Comparison of ENCODE assay signal across 1 worm cellular context in the genomic region with DNA sequence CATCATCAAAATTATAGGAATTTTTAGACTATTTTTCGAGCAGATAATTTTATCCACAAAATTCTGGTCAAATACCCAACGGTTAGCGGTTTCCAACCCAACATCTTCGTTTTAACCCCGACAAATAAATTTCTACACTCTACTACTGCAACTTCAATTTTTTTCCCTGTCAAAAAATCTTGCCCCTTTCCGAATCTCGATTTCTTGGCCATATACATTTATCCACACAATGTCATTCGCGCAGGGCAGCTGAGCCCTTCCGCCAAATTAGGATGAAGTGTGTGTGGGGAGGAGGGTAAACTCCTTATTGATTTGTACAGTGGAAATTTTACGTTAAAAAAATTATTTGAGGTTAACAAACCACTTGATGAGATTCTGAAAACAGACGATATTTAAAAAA.
TF ChIP-seq lines count a peak whose summit lies in the region.

No protein-coding gene starts in this region.

TF ChIP-seq in whole organism, L4 larva, 104 proteins besides CTCF, POLR2A, EP300 and RAD21 (continued from another document):
- TF ChIP-seq nhr-41 (GFP tag; IDR thresholded peaks at IDR 0.05; lab: Robert Waterston, UW) = 0 out of 2 replicates have a peak, but pooled peaks have one; percentile 45
- no peak for TF ChIP-seq snpc-1.2 (GFP tag; IDR thresholded peaks at IDR 0.05; lab: Robert Waterston, UW)
- peak; percentile 94 for TF ChIP-seq madf-9 (GFP tag; conservative IDR thresholded peaks at IDR 0.05; lab: Robert Waterston, UW)
- peak; percentile 99 for TF ChIP-seq duxl-1 (tag; optimal IDR thresholded peaks at IDR 0.05; lab: Kevin White, UChicago; ENCODE audit: poor library complexity)
- TF ChIP-seq gei-8 (GFP tag; optimal IDR thresholded peaks at IDR 0.05; lab: Kevin White, UChicago) = no peak
- TF ChIP-seq zip-11 (GFP tag; IDR thresholded peaks at IDR 0.05; lab: Robert Waterston, UW) = peak; percentile 73; the same call in 1 of the 2 replicates
- peak; percentile 94 for TF ChIP-seq ztf-7 (tag; optimal IDR thresholded peaks at IDR 0.05; lab: Kevin White, UChicago)
- TF ChIP-seq attf-4 (tag; optimal IDR thresholded peaks at IDR 0.05; lab: Kevin White, UChicago) = peak; percentile 55
- peak; percentile 95 for TF ChIP-seq nhr-11 (tag; optimal IDR thresholded peaks at IDR 0.05; lab: Kevin White, UChicago)
- peak; percentile 99 for TF ChIP-seq T26A8.4 (GFP tag; IDR thresholded peaks at IDR 0.05; lab: Robert Waterston, UW)
- peak; percentile 99 for TF ChIP-seq dve-1 (tag; optimal IDR thresholded peaks at IDR 0.05; lab: Kevin White, UChicago; ENCODE audit: insufficient read depth)
- TF ChIP-seq tag-97 (GFP tag; IDR thresholded peaks at IDR 0.05; lab: Robert Waterston, UW) = no peak
- TF ChIP-seq daf-16 (GFP tag; optimal IDR thresholded peaks at IDR 0.05; lab: Kevin White, UChicago) = peak; percentile 95 to 97
- peak; percentile 94 for TF ChIP-seq daf-16 (tag; optimal IDR thresholded peaks at IDR 0.05; lab: Kevin White, UChicago)
- peak; percentile 63; the same call in 1 of the 2 replicates for TF ChIP-seq mxl-2 (GFP tag; conservative IDR thresholded peaks at IDR 0.05; lab: Robert Waterston, UW)
- TF ChIP-seq F10B5.3 (tag; optimal IDR thresholded peaks at IDR 0.05; lab: Kevin White, UChicago) = peak; percentile 96
- peak; percentile 3 for TF ChIP-seq lin-15B (tag; optimal IDR thresholded peaks at IDR 0.05; lab: Kevin White, UChicago)
- peak; percentile 100 for TF ChIP-seq hmg-1.1 (GFP tag; IDR thresholded peaks at IDR 0.05; lab: Robert Waterston, UW)
- no peak for TF ChIP-seq daf-12 (tag; optimal IDR thresholded peaks at IDR 0.05; lab: Kevin White, UChicago)
- TF ChIP-seq lim-7 (GFP tag; IDR thresholded peaks at IDR 0.05; lab: Robert Waterston, UW) = no peak
- peak; percentile 58 for TF ChIP-seq unc-39 (tag; optimal IDR thresholded peaks at IDR 0.05; lab: Kevin White, UChicago)
- peak; percentile 90 for TF ChIP-seq nhr-28 (tag; optimal IDR thresholded peaks at IDR 0.05; lab: Kevin White, UChicago)
- TF ChIP-seq rbr-2 (tag; optimal IDR thresholded peaks at IDR 0.05; lab: Kevin White, UChicago) = peak; percentile 98
- peak; percentile 96 for TF ChIP-seq nhr-10 (tag; optimal IDR thresholded peaks at IDR 0.05; lab: Kevin White, UChicago)
- TF ChIP-seq zfp-3 (GFP tag; conservative IDR thresholded peaks at IDR 0.05; lab: Robert Waterston, UW) = peak; percentile 91
- TF ChIP-seq madf-5 (GFP tag; IDR thresholded peaks at IDR 0.05; lab: Robert Waterston, UW) = peak in 1 of 2 experiments; percentile 66; a peak in 1 of 4 replicates
- no peak; the same call in none of the 2 replicates for TF ChIP-seq arid-1 (GFP tag; conservative IDR thresholded peaks at IDR 0.05; lab: Robert Waterston, UW)
- TF ChIP-seq cey-2 (tag; optimal IDR thresholded peaks at IDR 0.05; lab: Kevin White, UChicago; ENCODE audit: borderline replicate concordance, insufficient read depth) = no peak
- TF ChIP-seq nhr-42 (GFP tag; IDR thresholded peaks at IDR 0.05; lab: Robert Waterston, UW) = peak; percentile 98
- peak; percentile 90 for TF ChIP-seq nhr-6 (tag; optimal IDR thresholded peaks at IDR 0.05; lab: Kevin White, UChicago)
- TF ChIP-seq spr-3 (GFP tag; optimal IDR thresholded peaks at IDR 0.05; lab: Kevin White, UChicago) = peak; percentile 90
- peak; percentile 96 for TF ChIP-seq lin-29 (GFP tag; IDR thresholded peaks at IDR 0.05; lab: Robert Waterston, UW)
- peak; percentile 44 for TF ChIP-seq ceh-82 (tag; optimal IDR thresholded peaks at IDR 0.05; lab: Kevin White, UChicago)
- TF ChIP-seq ama-1 (optimal IDR thresholded peaks at IDR 0.05; lab: Kevin White, UChicago) = no peak
- TF ChIP-seq nhr-76 (tag; optimal IDR thresholded peaks at IDR 0.05; lab: Kevin White, UChicago) = peak; percentile 77
- 0 out of 2 replicates have a peak, but pooled peaks have one; percentile 50 for TF ChIP-seq ZK337.2 (GFP tag; IDR thresholded peaks at IDR 0.05; lab: Robert Waterston, UW)
- TF ChIP-seq ceh-44 (GFP tag; IDR thresholded peaks at IDR 0.05; lab: Robert Waterston, UW) = 0 out of 2 replicates have a peak, but pooled peaks have one; percentile 50
- TF ChIP-seq vab-7 (GFP tag; IDR thresholded peaks at IDR 0.05; lab: Robert Waterston, UW) = peak; percentile 78
- TF ChIP-seq aly-2 (tag; optimal IDR thresholded peaks at IDR 0.05; lab: Kevin White, UChicago) = no peak
- TF ChIP-seq unc-62 (GFP tag; optimal IDR thresholded peaks at IDR 0.05 in 1 of 2; lab: Kevin White, UChicago) = peak; percentile 42 to 76
- TF ChIP-seq unc-62 (tag; optimal IDR thresholded peaks at IDR 0.05; lab: Kevin White, UChicago) = no peak
- peak; percentile 94 for TF ChIP-seq nhr-48 (tag; optimal IDR thresholded peaks at IDR 0.05; lab: Kevin White, UChicago)
- peak; percentile 68; the same call in 1 of the 2 replicates for TF ChIP-seq dmd-9 (GFP tag; IDR thresholded peaks at IDR 0.05; lab: Robert Waterston, UW)
- TF ChIP-seq T20F7.1 (GFP tag; optimal IDR thresholded peaks at IDR 0.05; lab: Kevin White, UChicago) = peak; percentile 90
- TF ChIP-seq spr-1 (tag; optimal IDR thresholded peaks at IDR 0.05; lab: Kevin White, UChicago) = peak; percentile 96
- peak; percentile 81 for TF ChIP-seq zfp-2 (tag; optimal IDR thresholded peaks at IDR 0.05; lab: Kevin White, UChicago)
- TF ChIP-seq php-3 (GFP tag; IDR thresholded peaks at IDR 0.05; lab: Robert Waterston, UW) = peak; percentile 95
- peak; percentile 95 for TF ChIP-seq zip-2 (tag; optimal IDR thresholded peaks at IDR 0.05; lab: Kevin White, UChicago)
- peak; percentile 89 for TF ChIP-seq mxl-3 (GFP tag; optimal IDR thresholded peaks at IDR 0.05; lab: Kevin White, UChicago)
- peak; percentile 93 to 95 for TF ChIP-seq lsy-2 (tag; optimal IDR thresholded peaks at IDR 0.05; lab: Kevin White, UChicago)
- no peak for TF ChIP-seq sdz-12 (GFP tag; optimal IDR thresholded peaks at IDR 0.05; lab: Kevin White, UChicago)
- peak; percentile 78 for TF ChIP-seq lir-3 (tag; optimal IDR thresholded peaks at IDR 0.05; lab: Kevin White, UChicago)
